Fruit fly (Drosophila melanogaster) whole organism, embryonic: ENCODE data around the gene CG42852.
A peak's percentile ranks its signal among the peaks of the same experiment; 100 is the strongest.

Experiments used
- ATbp ChIP-seq: fragments of 200-800 bp; sonication (Bioruptor generic); optimal IDR thresholded peaks from 2 replicates; lab custom pipeline; 2017; ENCODE audit warnings: missing biosample characterization, mild to moderate bottlenecking, missing genetic modification characterization, missing genetic modification reagents
- Aef1 ChIP-seq: fragments of 200-800 bp; sonication (Bioruptor generic); IDR thresholded peaks from 3 replicates; pipeline ENCODE4 v1.3.6; 2022; ENCODE audit warnings: missing biosample characterization, missing genetic modification characterization
- Asciz ChIP-seq: fragments of 200-800 bp; sonication (Bioruptor generic); optimal IDR thresholded peaks from 2 replicates; lab custom pipeline; 2017; ENCODE audit warnings: missing biosample characterization, mild to moderate bottlenecking, missing genetic modification characterization, missing genetic modification reagents
- CG10267 ChIP-seq: fragments of 200-800 bp; sonication (Bioruptor generic); optimal IDR thresholded peaks from 2 replicates; lab custom pipeline; 2018; ENCODE audit warnings: missing biosample characterization, mild to moderate bottlenecking, missing genetic modification characterization, moderate library complexity
- CG10979 ChIP-seq: fragments of 200-800 bp; sonication (Bioruptor generic); optimal IDR thresholded peaks from 2 replicates; lab custom pipeline; 2018; ENCODE audit warnings: missing biosample characterization, mild to moderate bottlenecking, missing genetic modification characterization, moderate library complexity
- CG11456 ChIP-seq: fragments of 200-800 bp; sonication (Bioruptor generic); IDR thresholded peaks from 3 replicates; pipeline ENCODE4 v1.3.6; 2022; ENCODE audit warnings: missing biosample characterization, missing genetic modification characterization
- CG15601 ChIP-seq: fragments of 200-800 bp; sonication (Bioruptor generic); optimal IDR thresholded peaks from 3 replicates; lab custom pipeline; 2019; ENCODE audit warnings: missing biosample characterization, mild to moderate bottlenecking, missing genetic modification characterization, moderate library complexity
- CG15696 ChIP-seq: fragments of 200-800 bp; sonication (Bioruptor generic); optimal IDR thresholded peaks from 2 replicates; lab custom pipeline; 2019; ENCODE audit warnings: missing biosample characterization, mild to moderate bottlenecking, missing genetic modification characterization, moderate library complexity
- CG1602 ChIP-seq: fragments of 200-800 bp; sonication (Bioruptor generic); optimal IDR thresholded peaks from 3 replicates; lab custom pipeline; 2016; ENCODE audit warnings: missing biosample characterization, missing genetic modification characterization
- CG1832 ChIP-seq: fragments of 200-800 bp; sonication (Bioruptor generic); optimal IDR thresholded peaks from 2 replicates; lab custom pipeline; 2017; ENCODE audit warnings: missing biosample characterization, mild to moderate bottlenecking, missing genetic modification characterization, inconsistent platforms
- CG2120 ChIP-seq: fragments of 200-800 bp; sonication (Bioruptor generic); optimal IDR thresholded peaks from 3 replicates; lab custom pipeline; 2016; ENCODE audit warnings: missing biosample characterization, missing genetic modification characterization
- CG31224 ChIP-seq: fragments of 200-800 bp; sonication (Bioruptor generic); IDR thresholded peaks from 2 replicates; pipeline ENCODE4 v1.3.6; 2022; ENCODE audit warnings: missing biosample characterization, missing genetic modification characterization
- CG33557 ChIP-seq: fragments of 200-800 bp; sonication (Bioruptor generic); optimal IDR thresholded peaks from 2 replicates; lab custom pipeline; 2019; ENCODE audit warnings: missing biosample characterization, mild to moderate bottlenecking, missing genetic modification characterization, moderate library complexity
- CG42726 ChIP-seq: fragments of 200-800 bp; sonication (Bioruptor generic); IDR thresholded peaks from 2 replicates; pipeline ENCODE4 v1.3.6; 2022; ENCODE audit warnings: missing biosample characterization, missing genetic modification characterization; ENCODE audit not compliant: partially characterized antibody
- CG6254 ChIP-seq: fragments of 200-800 bp; sonication (Bioruptor generic); optimal IDR thresholded peaks from 3 replicates; lab custom pipeline; 2017; ENCODE audit warnings: mild to moderate bottlenecking, missing biosample characterization, missing genetic modification reagents, missing genetic modification characterization
- Dbx ChIP-seq: fragments of 200-800 bp; sonication (Bioruptor generic); IDR thresholded peaks from 3 replicates; pipeline ENCODE4 v1.3.6; 2022; ENCODE audit warnings: missing biosample characterization, missing genetic modification characterization
- Dip3 ChIP-seq: fragments of 200-800 bp; sonication (Bioruptor generic); optimal IDR thresholded peaks from 3 replicates; lab custom pipeline; 2016; ENCODE audit warnings: missing biosample characterization, missing genetic modification characterization
- Ets65A ChIP-seq: fragments of 200-800 bp; sonication (Bioruptor generic); peaks from one replicate; lab custom pipeline; 2016; ENCODE audit warnings: missing biosample characterization, missing genetic modification characterization
- Hr78 ChIP-seq, 2 experiments: fragments of 200-800 bp in 1 of 2; fragments of >200 bp in 1 of 2; sonication (Bioruptor generic) in 1 of 2; optimal IDR thresholded peaks; 2 replicates each; lab custom pipeline; 2017 to 2019; ENCODE audit warnings: missing biosample characterization in 2 of 2, missing genetic modification characterization in 2 of 2, mild to moderate bottlenecking in 1 of 2, moderate library complexity in 1 of 2
- Mad ChIP-seq: fragments of 200-800 bp; sonication (Bioruptor generic); optimal IDR thresholded peaks from 2 replicates; lab custom pipeline; 2016; ENCODE audit warnings: missing biosample characterization, missing genetic modification characterization
- Nf-YB ChIP-seq: fragments of 200-800 bp; sonication (Bioruptor generic); optimal IDR thresholded peaks from 3 replicates; lab custom pipeline; 2019; ENCODE audit warnings: missing biosample characterization, mild to moderate bottlenecking, missing genetic modification characterization, moderate library complexity
- PHDP ChIP-seq: fragments of 200-800 bp; sonication (Bioruptor generic); optimal IDR thresholded peaks from 3 replicates; lab custom pipeline; 2018; ENCODE audit warnings: missing biosample characterization, mild to moderate bottlenecking, missing genetic modification characterization, moderate library complexity
- Rx ChIP-seq: fragments of 200-800 bp; sonication (Bioruptor generic); IDR thresholded peaks from 2 replicates; pipeline ENCODE4 v1.3.6; 2022; ENCODE audit warnings: missing biosample characterization, missing genetic modification characterization
- Sox102F ChIP-seq: fragments of 200-800 bp; sonication (Bioruptor generic); optimal IDR thresholded peaks from 2 replicates; lab custom pipeline; 2018; ENCODE audit warnings: missing biosample characterization, mild to moderate bottlenecking, missing genetic modification characterization, moderate library complexity
- TFAM ChIP-seq: fragments of 200-800 bp; sonication (Bioruptor generic); optimal IDR thresholded peaks from 2 replicates; lab custom pipeline; 2017; ENCODE audit warnings: missing biosample characterization, missing genetic modification characterization, inconsistent platforms
- Taf1 ChIP-seq: fragments of 200-800 bp; sonication (Bioruptor generic); IDR thresholded peaks from 2 replicates; pipeline ENCODE4 v1.3.6; 2022; ENCODE audit warnings: missing biosample characterization, missing genetic modification characterization
- Xbp1 ChIP-seq: fragments of 200-800 bp; sonication (Bioruptor generic); optimal IDR thresholded peaks from 3 replicates; lab custom pipeline; 2016; ENCODE audit warnings: missing biosample characterization, mild to moderate bottlenecking, missing genetic modification characterization
- al ChIP-seq: fragments of 200-800 bp; sonication (Bioruptor generic); IDR thresholded peaks from 2 replicates; pipeline ENCODE4 v1.3.6; 2022; ENCODE audit warnings: missing biosample characterization, missing genetic modification characterization
- br ChIP-seq: fragments of >200 bp; optimal IDR thresholded peaks from 2 replicates; lab custom pipeline; 2017
- bsh ChIP-seq, 2 experiments: fragments of 200-800 bp; sonication (Bioruptor generic); optimal IDR thresholded peaks; 2 replicates each; lab custom pipeline; 2017 to 2018; ENCODE audit warnings: mild to moderate bottlenecking in 2 of 2, missing biosample characterization in 2 of 2, missing genetic modification characterization in 2 of 2, moderate library complexity in 1 of 2
- cad ChIP-seq: fragments of >200 bp; optimal IDR thresholded peaks from 2 replicates; lab custom pipeline; 2017; ENCODE audit warnings: missing biosample characterization, missing genetic modification characterization
- cas ChIP-seq: fragments of 200-800 bp; sonication (Bioruptor generic); IDR thresholded peaks from 2 replicates; pipeline ENCODE4 v1.3.6; 2022; ENCODE audit warnings: missing biosample characterization, missing genetic modification characterization
- cg ChIP-seq: fragments of 200-800 bp; sonication (Bioruptor generic); optimal IDR thresholded peaks from 3 replicates; lab custom pipeline; 2019; ENCODE audit warnings: missing biosample characterization, mild to moderate bottlenecking, missing genetic modification characterization, moderate library complexity
- ci ChIP-seq: fragments of 200-800 bp; sonication (Bioruptor generic); IDR thresholded peaks from 3 replicates; pipeline ENCODE4 v1.3.6; 2022; ENCODE audit warnings: missing biosample characterization, missing genetic modification characterization
- crc ChIP-seq: fragments of 200-800 bp; sonication (Bioruptor generic); optimal IDR thresholded peaks from 2 replicates; lab custom pipeline; 2016; ENCODE audit warnings: missing biosample characterization, missing genetic modification characterization
- crol ChIP-seq: fragments of 200-800 bp; sonication (Bioruptor generic); IDR thresholded peaks from 2 replicates; pipeline ENCODE4 v1.3.6; 2022; ENCODE audit warnings: missing biosample characterization, missing genetic modification characterization
- da ChIP-seq: fragments of 200-800 bp; sonication (Bioruptor generic); optimal IDR thresholded peaks from 2 replicates; lab custom pipeline; 2016; ENCODE audit warnings: missing biosample characterization, missing genetic modification characterization
- dimm ChIP-seq: fragments of 200-800 bp; sonication (Bioruptor generic); IDR thresholded peaks from 2 replicates; pipeline ENCODE4 v1.3.6; 2022; ENCODE audit warnings: missing biosample characterization, missing genetic modification characterization
- dmrt11E ChIP-seq: fragments of 200-800 bp; sonication (Bioruptor generic); optimal IDR thresholded peaks from 3 replicates; lab custom pipeline; 2018; ENCODE audit warnings: missing biosample characterization, mild to moderate bottlenecking, missing genetic modification characterization, moderate library complexity
- ftz-f1 ChIP-seq: fragments of 200-800 bp; sonication (Bioruptor generic); optimal IDR thresholded peaks from 2 replicates; lab custom pipeline; 2016; ENCODE audit warnings: missing biosample characterization, missing genetic modification characterization
- hbn ChIP-seq: fragments of 200-800 bp; sonication (Bioruptor generic); IDR thresholded peaks from 2 replicates; pipeline ENCODE4 v1.3.6; 2022; ENCODE audit warnings: missing biosample characterization, missing genetic modification characterization; ENCODE audit not compliant: partially characterized antibody
- klu ChIP-seq: fragments of 200-800 bp; sonication (Bioruptor generic); IDR thresholded peaks from 2 replicates; pipeline ENCODE4 v1.3.6; 2022; ENCODE audit warnings: missing biosample characterization, missing genetic modification characterization
- mam ChIP-seq: fragments of 200-800 bp; sonication (Bioruptor generic); optimal IDR thresholded peaks from 3 replicates; lab custom pipeline; 2016; ENCODE audit warnings: missing biosample characterization, missing genetic modification characterization
- nerfin-1 ChIP-seq: fragments of 200-800 bp; sonication (Bioruptor generic); optimal IDR thresholded peaks from 3 replicates; lab custom pipeline; 2019; ENCODE audit warnings: missing biosample characterization, mild to moderate bottlenecking, missing genetic modification characterization, moderate library complexity
- nerfin-2 ChIP-seq: fragments of 200-800 bp; sonication (Bioruptor generic); IDR thresholded peaks from 2 replicates; pipeline ENCODE4 v1.3.6; 2022; ENCODE audit warnings: missing biosample characterization, missing genetic modification characterization; ENCODE audit not compliant: partially characterized antibody
- nmo ChIP-seq: fragments of 200-800 bp; sonication (Bioruptor generic); optimal IDR thresholded peaks from 2 replicates; lab custom pipeline; 2018; ENCODE audit warnings: missing biosample characterization, mild to moderate bottlenecking, missing genetic modification characterization, moderate library complexity
- onecut ChIP-seq: fragments of 200-800 bp; sonication (Bioruptor generic); IDR thresholded peaks from 2 replicates; pipeline ENCODE4 v1.3.6; 2022; ENCODE audit warnings: missing biosample characterization, missing genetic modification characterization
- salm ChIP-seq: fragments of 200-800 bp; sonication (Bioruptor generic); optimal IDR thresholded peaks from 2 replicates; lab custom pipeline; 2018; ENCODE audit warnings: missing biosample characterization, mild to moderate bottlenecking, missing genetic modification characterization
- sob ChIP-seq: fragments of 200-800 bp; sonication (Bioruptor generic); IDR thresholded peaks from 2 replicates; pipeline ENCODE4 v1.3.6; 2022; ENCODE audit warnings: missing biosample characterization, missing genetic modification characterization
- sr ChIP-seq: fragments of 200-800 bp; sonication (Bioruptor generic); IDR thresholded peaks from 3 replicates; pipeline ENCODE4 v1.3.6; 2022; ENCODE audit warnings: missing biosample characterization, missing genetic modification characterization
- vnd ChIP-seq: fragments of 200-800 bp; sonication (Bioruptor generic); IDR thresholded peaks from 3 replicates; pipeline ENCODE4 v1.3.6; 2022; ENCODE audit warnings: missing biosample characterization, missing genetic modification characterization; ENCODE audit not compliant: partially characterized antibody
- zfh1 ChIP-seq: fragments of 200-800 bp; sonication (Bioruptor generic); IDR thresholded peaks from 3 replicates; pipeline ENCODE4 v1.3.6; 2022; ENCODE audit warnings: missing biosample characterization, missing genetic modification characterization

The CG42852 gene

dm6 chr3L:16779704-16780173 lies 24.4 kb downstream of the CG42852 start, which contains the start of the genes mus302 and CG9705 (continued):
- TF ChIP-seq vnd (GFP tag; lab: Robert Waterston, UW) (peak; percentile 61; the same call in 2 of the 3 replicates), da (GFP tag; lab: Kevin White, UChicago) (no peak), Dip3 (GFP tag; lab: Kevin White, UChicago) (peak; percentile 7), CG15601 (tag; lab: Kevin White, UChicago) (peak; percentile 36), Aef1 (peak; percentile 41; the same call in 2 of the 3 replicates), CG10267 (tag; lab: Kevin White, UChicago) (peak; percentile 69), cas (GFP tag; lab: Robert Waterston, UW) (peak; percentile 8; the same call in 1 of the 2 replicates), CG15696 (tag; lab: Kevin White, UChicago) (peak; percentile 55), crc (GFP tag; lab: Kevin White, UChicago) (no peak), klu (no peak), ci (GFP tag; lab: Robert Waterston, UW) (no peak), CG31224 (GFP tag; lab: Robert Waterston, UW) (0 out of 2 replicates have a peak, but pooled peaks have one; percentile 20), salm (tag; lab: Kevin White, UChicago) (no peak), CG10979 (tag; lab: Kevin White, UChicago) (peak; percentile 33), CG6254 (GFP tag; lab: Kevin White, UChicago) (no peak), sob (GFP tag; lab: Robert Waterston, UW) (no peak), zfh1 (no peak), Mad (GFP tag; lab: Kevin White, UChicago) (peak; percentile 22), Rx (GFP tag; lab: Robert Waterston, UW) (no peak), CG1832 (GFP tag; lab: Kevin White, UChicago) (no peak), Sox102F (GFP tag; lab: Kevin White, UChicago) (no peak), Xbp1 (peak; percentile 65), bsh (GFP tag; optimal IDR thresholded peaks at IDR 0.05; lab: Kevin White, UChicago) (peak in 1 of 2 experiments; percentile 28), sr (no peak), Asciz (GFP tag; lab: Kevin White, UChicago) (no peak), br (no peak), CG2120 (peak; percentile 55), Ets65A (GFP tag; lab: Kevin White, UChicago) (peak; percentile 46), Dbx (GFP tag; lab: Robert Waterston, UW) (0 out of 3 replicates have a peak, but pooled peaks have one; percentile 23), Taf1 (no peak), CG33557 (GFP tag; lab: Kevin White, UChicago) (peak; percentile 38), ATbp (GFP tag; lab: Kevin White, UChicago) (no peak), al (GFP tag; lab: Robert Waterston, UW) (peak; percentile 39; the same call in 1 of the 2 replicates), nmo (GFP tag; lab: Kevin White, UChicago) (peak; percentile 83), CG1602 (GFP tag; lab: Kevin White, UChicago) (peak; percentile 63), hbn (peak; percentile 62), mam (peak; percentile 30)

dm6 chr3L:16780317-16780716 lies 25.0 kb downstream of the CG42852 start:
- no peak for TF ChIP-seq onecut
- TF ChIP-seq nerfin-1 (tag; lab: Kevin White, UChicago): peak; percentile 69
- TF ChIP-seq Hr78 (GFP tag; optimal IDR thresholded peaks at IDR 0.05; lab: Kevin White, UChicago): peak in 1 of 2 experiments; percentile 52
- TF ChIP-seq CG10979 (tag; lab: Kevin White, UChicago): no peak
- no peak for TF ChIP-seq PHDP (tag; lab: Kevin White, UChicago)
- no peak for TF ChIP-seq nerfin-2
- no peak for TF ChIP-seq dimm (GFP tag; lab: Robert Waterston, UW)
- TF ChIP-seq CG42726 (GFP tag; lab: Robert Waterston, UW): no peak
- peak; percentile 60 for TF ChIP-seq cg (GFP tag; lab: Kevin White, UChicago)
- TF ChIP-seq CG11456 (GFP tag; lab: Robert Waterston, UW): no peak
- TF ChIP-seq cad (GFP tag; lab: Kevin White, UChicago): no peak
- no peak for TF ChIP-seq vnd (GFP tag; lab: Robert Waterston, UW)
- no peak for TF ChIP-seq dmrt11E
- peak; percentile 54 for TF ChIP-seq ftz-f1
- TF ChIP-seq TFAM (GFP tag; lab: Kevin White, UChicago): no peak
- no peak for TF ChIP-seq Nf-YB (GFP tag; lab: Kevin White, UChicago)
- peak; percentile 60 for TF ChIP-seq crol (GFP tag; lab: Robert Waterston, UW)
